Worm (Caenorhabditis elegans) whole organism, L4 larva: ENCODE results near the gene cnp-3.

ENCODE experiments used
- F44E2.7 ChIP-seq: fragments of 200-800 bp; sonication (Bioruptor generic); IDR thresholded peaks from 2 replicates; pipeline ENCODE4 v2.1.2; 2022; ENCODE audit warnings: missing genetic modification characterization, missing compliant biosample characterization
- F49E8.2 ChIP-seq: sonication (generic microtip); optimal IDR thresholded peaks from 2 replicates; lab custom pipeline; 2016; ENCODE audit warnings: missing compliant biosample characterization, mild to moderate bottlenecking, missing genetic modification characterization, borderline replicate concordance
- T20F7.1 ChIP-seq: fragments of 200-800 bp; sonication (Bioruptor generic); optimal IDR thresholded peaks from 2 replicates; lab custom pipeline; 2018; ENCODE audit warnings: mild to moderate bottlenecking, missing genetic modification characterization, missing compliant biosample characterization
- Y48G9A.11 ChIP-seq: fragments of 200-800 bp; sonication (Bioruptor generic); IDR thresholded peaks from 2 replicates; pipeline ENCODE4 v1.3.6; 2022; ENCODE audit warnings: missing genetic modification reagents, missing genetic modification characterization, missing compliant biosample characterization
- Y5F2A.4 ChIP-seq: fragments of 200-800 bp; sonication (Bioruptor generic); optimal IDR thresholded peaks from 2 replicates; lab custom pipeline; 2018; ENCODE audit warnings: mild to moderate bottlenecking, missing genetic modification characterization, missing compliant biosample characterization
- ZK337.2 ChIP-seq: fragments of 200-800 bp; sonication (Bioruptor generic); IDR thresholded peaks from 2 replicates; pipeline ENCODE4 v1.3.6; 2022; ENCODE audit warnings: missing genetic modification reagents, missing genetic modification characterization, missing compliant biosample characterization
- aha-1 ChIP-seq: fragments of 150-350 bp; peaks from one replicate; lab custom pipeline; 2014; ENCODE audit warnings: missing biosample characterization, missing genetic modification characterization
- ama-1 ChIP-seq: fragments of 150-350 bp; optimal IDR thresholded peaks from 2 replicates; lab custom pipeline; 2014; ENCODE audit warnings: inconsistent platforms, mixed read lengths
- ceh-82 ChIP-seq: sonication (generic microtip); optimal IDR thresholded peaks from 2 replicates; lab custom pipeline; 2017; ENCODE audit warnings: missing biosample characterization, missing genetic modification characterization
- daf-12 ChIP-seq: fragments of 150-350 bp; optimal IDR thresholded peaks from 2 replicates; lab custom pipeline; 2014; ENCODE audit warnings: missing biosample characterization, missing genetic modification reagents, missing genetic modification characterization
- daf-19 ChIP-seq: fragments of 200-800 bp; sonication (Bioruptor generic); conservative IDR thresholded peaks from 2 replicates; pipeline ENCODE4 v1.3.6; 2022; ENCODE audit warnings: missing genetic modification characterization, missing compliant biosample characterization
- daf-8 ChIP-seq: fragments of 200-800 bp; sonication (Bioruptor generic); IDR thresholded peaks from 2 replicates; pipeline ENCODE4 v1.3.6; 2022; ENCODE audit warnings: missing genetic modification characterization, missing compliant biosample characterization
- dmd-6 ChIP-seq: fragments of 200-800 bp; sonication (Bioruptor generic); IDR thresholded peaks from 2 replicates; pipeline ENCODE4 v1.3.6; 2022; ENCODE audit warnings: missing genetic modification reagents, missing genetic modification characterization, missing compliant biosample characterization
- dmd-8 ChIP-seq: fragments of 200-800 bp; sonication (Bioruptor generic); IDR thresholded peaks from 2 replicates; pipeline ENCODE4 v1.3.6; 2022; ENCODE audit warnings: missing genetic modification characterization, missing compliant biosample characterization
- duxl-1 ChIP-seq: sonication (generic microtip); optimal IDR thresholded peaks from 2 replicates; lab custom pipeline; 2016; ENCODE audit warnings: mild to moderate bottlenecking, missing genetic modification characterization, moderate library complexity, missing compliant biosample characterization; ENCODE audit not compliant: poor library complexity
- hlh-30 ChIP-seq: sonication (generic microtip); optimal IDR thresholded peaks from 2 replicates; lab custom pipeline; 2017; ENCODE audit warnings: antibody characterized with exemption, mild to moderate bottlenecking, missing genetic modification characterization, missing compliant biosample characterization; ENCODE audit not compliant: insufficient read depth
- hmg-1.1 ChIP-seq: fragments of 200-800 bp; sonication (Bioruptor generic); IDR thresholded peaks from 2 replicates; pipeline ENCODE4 v1.3.6; 2022; ENCODE audit warnings: missing genetic modification reagents, missing genetic modification characterization, missing compliant biosample characterization
- lin-13 ChIP-seq: fragments of 150-350 bp; optimal IDR thresholded peaks from 2 replicates; lab custom pipeline; 2014; ENCODE audit warnings: missing biosample characterization, missing genetic modification reagents, missing genetic modification characterization
- lin-15B ChIP-seq: fragments of 150-350 bp; sonication (generic microtip); optimal IDR thresholded peaks from 3 replicates; lab custom pipeline; 2014; ENCODE audit warnings: missing biosample characterization, missing genetic modification characterization
- lin-29 ChIP-seq: fragments of 200-800 bp; sonication (Bioruptor generic); IDR thresholded peaks from 2 replicates; pipeline ENCODE4 v1.3.6; 2022; ENCODE audit warnings: missing genetic modification reagents, missing genetic modification characterization, missing compliant biosample characterization
- madf-9 ChIP-seq: fragments of 200-800 bp; sonication (Bioruptor generic); conservative IDR thresholded peaks from 2 replicates; pipeline ENCODE4 v1.3.6; 2022; ENCODE audit warnings: missing genetic modification reagents, missing genetic modification characterization, missing compliant biosample characterization
- nhr-111 ChIP-seq: fragments of 200-800 bp; sonication (Bioruptor generic); optimal IDR thresholded peaks from 2 replicates; lab custom pipeline; 2018; ENCODE audit warnings: mild to moderate bottlenecking, missing genetic modification characterization, missing compliant biosample characterization
- nhr-237 ChIP-seq: sonication (generic microtip); optimal IDR thresholded peaks from 2 replicates; lab custom pipeline; 2017; ENCODE audit warnings: missing biosample characterization, missing genetic modification characterization
- nhr-25 ChIP-seq: sonication (generic microtip); optimal IDR thresholded peaks from 2 replicates; lab custom pipeline; 2017; ENCODE audit warnings: missing genetic modification characterization, mild to moderate bottlenecking, missing compliant biosample characterization, antibody characterized with exemption, moderate library complexity, borderline replicate concordance; ENCODE audit not compliant: insufficient read depth
- nhr-48 ChIP-seq: sonication (generic microtip); optimal IDR thresholded peaks from 2 replicates; lab custom pipeline; 2016; ENCODE audit warnings: mild to moderate bottlenecking, missing genetic modification characterization, missing compliant biosample characterization
- nhr-6 ChIP-seq: fragments of 150-350 bp; optimal IDR thresholded peaks from 2 replicates; lab custom pipeline; 2014; ENCODE audit warnings: missing biosample characterization, missing genetic modification characterization
- nhr-77 ChIP-seq: fragments of 150-350 bp; optimal IDR thresholded peaks from 2 replicates; lab custom pipeline; 2014; ENCODE audit warnings: missing biosample characterization, missing genetic modification characterization
- php-3 ChIP-seq: fragments of 200-800 bp; sonication (Bioruptor generic); IDR thresholded peaks from 2 replicates; pipeline ENCODE4 v1.3.6; 2022; ENCODE audit warnings: missing genetic modification reagents, missing genetic modification characterization, missing compliant biosample characterization
- pqm-1 ChIP-seq: sonication (generic microtip); optimal IDR thresholded peaks from 2 replicates; lab custom pipeline; 2017; ENCODE audit warnings: missing biosample characterization, missing genetic modification characterization
- rbr-2 ChIP-seq: sonication (generic microtip); optimal IDR thresholded peaks from 2 replicates; lab custom pipeline; 2016; ENCODE audit warnings: missing genotype, missing genetic modification characterization, missing compliant biosample characterization
- sdz-12 ChIP-seq: fragments of 200-800 bp; sonication (Bioruptor generic); optimal IDR thresholded peaks from 2 replicates; lab custom pipeline; 2018; ENCODE audit warnings: mild to moderate bottlenecking, missing genetic modification characterization, missing compliant biosample characterization
- set-16 ChIP-seq: fragments of 200-800 bp; sonication (Bioruptor generic); IDR thresholded peaks from 2 replicates; pipeline ENCODE4 v1.3.6; 2022; ENCODE audit warnings: missing genetic modification reagents, missing genetic modification characterization, missing compliant biosample characterization
- unc-62 ChIP-seq, 3 experiments: fragments of 150-350 bp in 1 of 3; sonication (generic microtip); optimal IDR thresholded peaks in 2 of 3; peaks in 1 of 3; 1 replicate in 1 of 3; 2 replicates in 2 of 3; lab custom pipeline; 2014 to 2017; ENCODE audit warnings: missing biosample characterization in 3 of 3, missing genetic modification characterization in 3 of 3, missing genetic modification reagents in 3 of 3, missing genotype in 1 of 3
- vab-7 ChIP-seq: fragments of 200-800 bp; sonication (Bioruptor generic); IDR thresholded peaks from 2 replicates; pipeline ENCODE4 v1.3.6; 2022; ENCODE audit warnings: missing genetic modification reagents, missing genetic modification characterization, missing compliant biosample characterization
- zip-11 ChIP-seq: fragments of 200-800 bp; sonication (Bioruptor generic); IDR thresholded peaks from 2 replicates; pipeline ENCODE4 v1.3.6; 2022; ENCODE audit warnings: missing genetic modification characterization, missing compliant biosample characterization
- ztf-7 ChIP-seq: fragments of 150-350 bp; optimal IDR thresholded peaks from 2 replicates; lab custom pipeline; 2014; ENCODE audit warnings: missing biosample characterization, missing genetic modification characterization

The cnp-3 gene

DNA sequence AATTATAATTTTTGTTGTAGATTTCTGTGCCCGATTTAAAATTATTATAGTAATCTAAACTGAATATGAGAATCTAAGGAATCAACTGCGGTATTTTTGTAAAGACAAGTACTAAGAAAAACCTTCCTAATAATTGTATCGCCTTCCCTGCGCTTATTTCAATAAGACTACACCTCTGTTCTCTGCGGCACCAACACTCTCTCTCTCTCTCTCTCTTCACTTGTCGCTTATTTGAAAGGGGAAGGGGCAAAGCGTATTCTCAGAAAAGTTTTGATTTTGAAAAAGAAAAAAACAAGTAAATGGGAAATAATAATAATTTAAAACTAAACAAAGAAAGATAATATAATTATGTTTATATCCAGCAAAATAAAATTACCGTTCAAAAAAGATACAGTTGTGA lies 43.3 kb upstream of the cnp-3 start (continued):
- TF ChIP-seq nhr-77 (tag; lab: Kevin White, UChicago) (peak; percentile 93), lin-13 (GFP tag; lab: Kevin White, UChicago) (peak; percentile 25)

DNA sequence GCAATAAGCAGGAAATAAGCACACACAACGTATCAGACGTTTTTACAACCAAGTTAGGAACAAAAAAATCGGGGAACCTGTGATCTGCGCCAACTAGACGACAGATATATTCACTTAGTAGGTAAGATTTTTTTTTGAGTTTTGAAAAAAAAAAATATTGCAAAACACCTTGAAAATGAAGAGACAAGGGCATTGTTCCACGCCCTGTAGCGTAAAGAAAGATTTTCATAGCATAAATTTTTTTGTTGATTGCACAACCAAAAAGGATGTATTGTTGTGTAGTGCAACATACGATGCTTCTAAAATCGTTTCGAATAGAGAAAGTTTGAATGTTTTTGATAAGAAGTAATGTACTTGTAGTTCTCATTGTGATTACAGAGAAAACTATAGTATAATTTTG lies 42.2 kb upstream of the cnp-3 start:
- TF ChIP-seq lin-13 (GFP tag; lab: Kevin White, UChicago) = no peak
- TF ChIP-seq aha-1 (tag; lab: Kevin White, UChicago) = peak; percentile 73

DNA sequence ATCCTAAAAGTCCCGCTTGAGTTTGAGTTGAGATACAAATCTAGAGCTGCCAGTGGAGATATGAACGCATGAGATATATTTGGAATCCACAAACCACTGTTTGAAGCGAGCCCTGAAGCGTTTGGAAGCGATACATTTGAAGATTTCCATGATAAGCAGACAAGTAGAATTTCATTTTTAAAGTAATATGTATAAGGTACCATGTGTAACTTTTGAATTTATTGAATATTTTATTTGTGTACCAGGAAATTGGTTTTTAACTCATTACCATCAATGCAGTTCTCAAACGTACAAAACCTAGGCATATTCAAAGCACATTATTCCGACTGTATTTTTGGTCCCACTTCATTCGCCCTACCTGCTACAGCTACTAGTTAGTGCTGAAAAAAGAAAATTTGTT lies 40.3 kb upstream of the cnp-3 start, which contains the start of gene B0302.2:
TSS of gene B0302.2 (plus strand) at position 301 of the 400 bp plus-strand sequence.
- TF ChIP-seq nhr-237 (tag; lab: Kevin White, UChicago) (no peak), nhr-111 (GFP tag; lab: Kevin White, UChicago) (no peak), ztf-7 (tag; lab: Kevin White, UChicago) (no peak), vab-7 (GFP tag; lab: Robert Waterston, UW) (no peak), F44E2.7 (GFP tag; lab: Robert Waterston, UW) (no peak), dmd-8 (GFP tag; lab: Robert Waterston, UW) (no peak), daf-19 (GFP tag; lab: Robert Waterston, UW) (no peak), set-16 (GFP tag; lab: Robert Waterston, UW) (no peak), daf-12 (tag; lab: Kevin White, UChicago) (no peak), ZK337.2 (no peak), pqm-1 (no peak), nhr-25 (tag; lab: Kevin White, UChicago) (no peak), aha-1 (tag; lab: Kevin White, UChicago) (no peak), rbr-2 (tag; lab: Kevin White, UChicago) (no peak), Y48G9A.11 (no peak)

DNA sequence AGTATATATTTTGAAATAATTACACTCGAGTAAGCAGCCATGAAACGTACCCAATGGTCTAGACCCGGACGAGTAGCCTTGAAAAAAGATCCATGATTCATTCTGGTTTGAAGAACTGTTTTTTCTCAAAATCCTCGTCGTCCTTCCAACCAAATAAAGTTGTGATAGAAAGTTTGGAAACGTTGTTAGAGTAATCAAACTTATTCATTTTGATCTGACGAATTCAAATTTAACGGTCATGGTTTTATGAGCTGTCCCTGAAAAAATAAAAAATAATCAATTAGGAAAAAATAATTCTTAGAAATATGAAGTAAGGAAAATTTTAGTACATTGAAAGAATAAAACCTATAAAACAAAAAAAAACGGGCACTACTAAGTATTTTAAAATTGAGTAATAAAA lies 38.8 kb upstream of the cnp-3 start, which contains the start of gene B0302.4:
TSS of gene B0302.4 (minus strand) at position 101 of the 400 bp plus-strand sequence.
- TF ChIP-seq duxl-1 (no peak), ZK337.2 (no peak), nhr-48 (no peak), lin-15B (tag; lab: Kevin White, UChicago) (no peak), madf-9 (no peak)

ce11 chrX:17170401-17170800 lies 32.5 kb upstream of the cnp-3 start:
- TF ChIP-seq lin-29 (GFP tag; lab: Robert Waterston, UW) = no peak
- no peak for TF ChIP-seq nhr-77 (tag; lab: Kevin White, UChicago)
- no peak for TF ChIP-seq lin-15B (tag; lab: Kevin White, UChicago)
- no peak for TF ChIP-seq zip-11 (GFP tag; lab: Robert Waterston, UW)
- no peak for TF ChIP-seq sdz-12 (GFP tag; lab: Kevin White, UChicago)
- no peak for TF ChIP-seq php-3 (GFP tag; lab: Robert Waterston, UW)
- no peak for TF ChIP-seq hmg-1.1 (GFP tag; lab: Robert Waterston, UW)
- no peak for TF ChIP-seq hlh-30 (tag; lab: Kevin White, UChicago)
- no peak for TF ChIP-seq daf-8
- TF ChIP-seq Y5F2A.4 (GFP tag; lab: Kevin White, UChicago) = no peak
- no peak for TF ChIP-seq ama-1
- no peak for TF ChIP-seq F49E8.2 (tag; lab: Kevin White, UChicago)
- TF ChIP-seq T20F7.1 (GFP tag; lab: Kevin White, UChicago) = no peak

- TF ChIP-seq ceh-82 (tag; lab: Kevin White, UChicago) (no peak), dmd-6 (GFP tag; lab: Robert Waterston, UW) (no peak), nhr-6 (tag; lab: Kevin White, UChicago) (no peak), unc-62 (GFP tag; optimal IDR thresholded peaks at IDR 0.05 in 1 of 2; lab: Kevin White, UChicago) (peak in 1 of 2 experiments; percentile 97), unc-62 (tag; optimal IDR thresholded peaks at IDR 0.05; lab: Kevin White, UChicago) (no peak), F44E2.7 (GFP tag; lab: Robert Waterston, UW) (no peak)
These were observed 30.2 kb upstream of the cnp-3 start for ce11 chrX:17168086-17168485.
